Worm (Caenorhabditis elegans) whole organism, L4 larva: ENCODE data around the gene gei-3.

Experiments used
- F10B5.3 ChIP-seq: sonication (generic microtip); optimal IDR thresholded peaks from 2 replicates; lab custom pipeline; 2016; ENCODE audit warnings: mild to moderate bottlenecking, missing genetic modification characterization, missing compliant biosample characterization
- arid-1 ChIP-seq: fragments of 200-800 bp; sonication (Bioruptor generic); conservative IDR thresholded peaks from 2 replicates; pipeline ENCODE4 v1.3.6; 2022; ENCODE audit warnings: missing genetic modification reagents, missing genetic modification characterization, missing compliant biosample characterization
- daf-19 ChIP-seq: fragments of 200-800 bp; sonication (Bioruptor generic); conservative IDR thresholded peaks from 2 replicates; pipeline ENCODE4 v1.3.6; 2022; ENCODE audit warnings: missing genetic modification characterization, missing compliant biosample characterization
- nhr-237 ChIP-seq: sonication (generic microtip); optimal IDR thresholded peaks from 2 replicates; lab custom pipeline; 2017; ENCODE audit warnings: missing biosample characterization, missing genetic modification characterization
- nhr-76 ChIP-seq: fragments of 150-350 bp; optimal IDR thresholded peaks from 2 replicates; lab custom pipeline; 2014; ENCODE audit warnings: missing biosample characterization, missing genetic modification characterization

DNA sequence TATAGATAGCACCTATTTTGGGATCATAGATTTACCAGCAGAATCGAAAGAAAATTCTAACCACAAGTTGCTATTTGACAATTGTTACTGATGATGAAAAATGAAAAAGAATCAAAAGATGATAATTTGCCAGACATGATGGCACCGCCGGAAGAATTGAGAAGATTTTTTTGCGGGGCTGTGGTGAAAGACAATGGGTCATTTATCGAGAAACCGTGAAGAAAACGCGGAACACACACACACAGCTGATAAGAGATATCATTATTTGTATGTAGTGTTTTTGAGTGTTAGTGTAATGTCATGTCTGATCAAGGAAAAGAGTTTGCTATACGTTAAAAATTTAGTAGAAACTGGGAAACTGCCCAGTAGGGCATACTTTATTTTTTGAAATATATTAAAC lies 21.4 kb upstream of the gei-3 start:
- TF ChIP-seq nhr-237 (tag; lab: Kevin White, UChicago) (no peak), nhr-76 (tag; lab: Kevin White, UChicago) (no peak), arid-1 (GFP tag; lab: Robert Waterston, UW) (no peak), daf-19 (GFP tag; lab: Robert Waterston, UW) (no peak), F10B5.3 (tag; lab: Kevin White, UChicago) (no peak)
